Worm (Caenorhabditis elegans) whole organism, L1 larva: ENCODE measurements around the gene C05E4.7.

Source experiments
- C04F5.9 ChIP-seq: sonication (generic microtip); optimal IDR thresholded peaks from 2 replicates; lab custom pipeline; 2016; ENCODE audit warnings: missing genetic modification characterization, missing compliant biosample characterization
- C34B4.2 ChIP-seq: sonication (generic microtip); optimal IDR thresholded peaks from 2 replicates; lab custom pipeline; 2017; ENCODE audit warnings: mild to moderate bottlenecking, missing genetic modification characterization, missing compliant biosample characterization
- F16B12.6 ChIP-seq: fragments of 150-350 bp; optimal IDR thresholded peaks from 2 replicates; lab custom pipeline; 2014; ENCODE audit warnings: missing biosample characterization, missing genetic modification characterization
- Y116A8C.19 ChIP-seq: sonication (generic microtip); optimal IDR thresholded peaks from 2 replicates; lab custom pipeline; 2016; ENCODE audit warnings: missing compliant biosample characterization, missing genetic modification characterization, borderline replicate concordance
- aha-1 ChIP-seq: fragments of 150-350 bp; optimal IDR thresholded peaks from 2 replicates; lab custom pipeline; 2014; ENCODE audit warnings: missing biosample characterization, missing genetic modification characterization
- aly-2 ChIP-seq: fragments of 150-350 bp; optimal IDR thresholded peaks from 2 replicates; lab custom pipeline; 2014; ENCODE audit warnings: missing biosample characterization, missing genetic modification characterization
- ama-1 ChIP-seq: fragments of 150-350 bp; optimal IDR thresholded peaks from 2 replicates; lab custom pipeline; 2014
- blmp-1 ChIP-seq: fragments of 150-350 bp; optimal IDR thresholded peaks from 2 replicates; lab custom pipeline; 2014; ENCODE audit warnings: missing biosample characterization, missing genetic modification characterization
- ceh-8 ChIP-seq: fragments of 200-800 bp; sonication (Bioruptor generic); optimal IDR thresholded peaks from 2 replicates; lab custom pipeline; 2018; ENCODE audit warnings: mild to moderate bottlenecking, missing genetic modification characterization, moderate library complexity, missing compliant biosample characterization
- ceh-82 ChIP-seq, 3 experiments: fragments of 150-350 bp in 1 of 3; sonication (generic microtip) in 2 of 3; optimal IDR thresholded peaks; 2 replicates each; lab custom pipeline; 2014 to 2017; ENCODE audit warnings: missing biosample characterization in 3 of 3, missing genetic modification characterization in 3 of 3
- ces-1 ChIP-seq: fragments of 150-350 bp; optimal IDR thresholded peaks from 2 replicates; lab custom pipeline; 2014; ENCODE audit warnings: missing biosample characterization, missing genetic modification reagents, missing genetic modification characterization
- dsc-1 ChIP-seq: sonication (generic microtip); optimal IDR thresholded peaks from 2 replicates; lab custom pipeline; 2016; ENCODE audit warnings: mild to moderate bottlenecking, missing genetic modification characterization, missing compliant biosample characterization
- efl-1 ChIP-seq, 4 experiments: fragments of 150-350 bp; optimal IDR thresholded peaks in 3 of 4; peaks in 1 of 4; 1 replicate in 1 of 4; 2 replicates in 3 of 4; lab custom pipeline; 2014; ENCODE audit warnings: missing biosample characterization in 2 of 4, missing genetic modification characterization in 2 of 4, missing genetic modification reagents in 2 of 4
- egl-13 ChIP-seq: sonication (generic microtip); optimal IDR thresholded peaks from 2 replicates; lab custom pipeline; 2016; ENCODE audit warnings: missing genotype, missing genetic modification reagents, missing genetic modification characterization, missing compliant biosample characterization
- egl-27 ChIP-seq, 2 experiments: fragments of 150-350 bp in 1 of 2; sonication (generic microtip); optimal IDR thresholded peaks; 3 replicates each; lab custom pipeline; 2017 to 2018; ENCODE audit warnings: missing biosample characterization in 2 of 2, missing genetic modification characterization in 2 of 2, missing genetic modification reagents in 2 of 2
- elt-2 ChIP-seq: sonication (generic microtip); optimal IDR thresholded peaks from 2 replicates; lab custom pipeline; 2016; ENCODE audit warnings: missing genetic modification characterization, mild to moderate bottlenecking, inconsistent platforms, missing compliant biosample characterization, missing genetic modification reagents
- fkh-4 ChIP-seq: sonication (generic microtip); optimal IDR thresholded peaks from 2 replicates; lab custom pipeline; 2016; ENCODE audit warnings: missing compliant biosample characterization, missing genetic modification characterization, borderline replicate concordance
- fkh-8 ChIP-seq: sonication (generic microtip); optimal IDR thresholded peaks from 2 replicates; lab custom pipeline; 2016; ENCODE audit warnings: mild to moderate bottlenecking, missing genetic modification characterization, missing compliant biosample characterization
- grh-1 ChIP-seq: fragments of 200-800 bp; sonication (Bioruptor generic); IDR thresholded peaks from 2 replicates; pipeline ENCODE4 v1.3.6; 2022; ENCODE audit warnings: missing genetic modification reagents, missing genetic modification characterization, missing compliant biosample characterization
- hlh-4 ChIP-seq: sonication (generic microtip); optimal IDR thresholded peaks from 2 replicates; lab custom pipeline; 2016; ENCODE audit warnings: mild to moderate bottlenecking, missing genetic modification characterization, missing compliant biosample characterization
- jun-1 ChIP-seq: fragments of 150-350 bp; optimal IDR thresholded peaks from 2 replicates; lab custom pipeline; 2014; ENCODE audit warnings: missing biosample characterization, missing genetic modification reagents, missing genetic modification characterization
- lin-13 ChIP-seq: fragments of 150-350 bp; optimal IDR thresholded peaks from 2 replicates; lab custom pipeline; 2014; ENCODE audit warnings: missing biosample characterization, missing genetic modification reagents, missing genetic modification characterization
- lin-14 ChIP-seq: fragments of 200-800 bp; sonication (Bioruptor generic); optimal IDR thresholded peaks from 2 replicates; lab custom pipeline; 2018; ENCODE audit warnings: mild to moderate bottlenecking, missing genetic modification characterization, moderate library complexity, missing compliant biosample characterization
- lin-15B ChIP-seq: fragments of 150-350 bp; sonication (generic microtip); optimal IDR thresholded peaks from 3 replicates; lab custom pipeline; 2014; ENCODE audit warnings: missing biosample characterization, missing genetic modification characterization
- lin-35 ChIP-seq, 2 experiments: fragments of 150-350 bp; optimal IDR thresholded peaks; 2 replicates each; lab custom pipeline; 2014; ENCODE audit warnings: missing biosample characterization in 2 of 2, missing genetic modification characterization in 2 of 2, missing genetic modification reagents in 2 of 2
- lin-39 ChIP-seq: fragments of 150-350 bp; optimal IDR thresholded peaks from 2 replicates; lab custom pipeline; 2014; ENCODE audit warnings: missing biosample characterization, missing genetic modification reagents, missing genetic modification characterization
- mef-2 ChIP-seq: fragments of 150-350 bp; optimal IDR thresholded peaks from 2 replicates; lab custom pipeline; 2014; ENCODE audit warnings: missing biosample characterization, missing genetic modification characterization
- mep-1 ChIP-seq: fragments of 150-350 bp; optimal IDR thresholded peaks from 2 replicates; lab custom pipeline; 2014; ENCODE audit warnings: missing biosample characterization, missing genetic modification characterization
- nhr-11 ChIP-seq: fragments of 150-350 bp; optimal IDR thresholded peaks from 2 replicates; lab custom pipeline; 2014; ENCODE audit warnings: missing biosample characterization, missing genetic modification characterization
- nhr-12 ChIP-seq: sonication (generic microtip); optimal IDR thresholded peaks from 2 replicates; lab custom pipeline; 2017; ENCODE audit warnings: missing biosample characterization, missing genetic modification characterization
- nhr-28 ChIP-seq: fragments of 150-350 bp; optimal IDR thresholded peaks from 2 replicates; lab custom pipeline; 2014; ENCODE audit warnings: missing biosample characterization, missing genetic modification characterization
- nhr-47 ChIP-seq: sonication (generic microtip); optimal IDR thresholded peaks from 2 replicates; lab custom pipeline; 2016; ENCODE audit warnings: mild to moderate bottlenecking, missing genetic modification characterization, moderate library complexity, missing compliant biosample characterization
- nhr-71 ChIP-seq: sonication (generic microtip); optimal IDR thresholded peaks from 2 replicates; lab custom pipeline; 2016; ENCODE audit warnings: mild to moderate bottlenecking, missing genetic modification characterization, moderate library complexity, missing compliant biosample characterization
- nhr-76 ChIP-seq: sonication (generic microtip); optimal IDR thresholded peaks from 2 replicates; lab custom pipeline; 2017; ENCODE audit warnings: missing biosample characterization, missing genetic modification characterization
- nhr-77 ChIP-seq: fragments of 150-350 bp; optimal IDR thresholded peaks from 2 replicates; lab custom pipeline; 2014; ENCODE audit warnings: missing biosample characterization, missing genetic modification characterization
- nhr-85 ChIP-seq: sonication (generic microtip); peaks from one replicate; lab custom pipeline; 2016; ENCODE audit warnings: missing genetic modification characterization, inconsistent platforms, missing compliant biosample characterization
- nhr-90 ChIP-seq: sonication (generic microtip); optimal IDR thresholded peaks from 2 replicates; lab custom pipeline; 2016; ENCODE audit warnings: mild to moderate bottlenecking, missing genetic modification characterization, missing compliant biosample characterization; ENCODE audit not compliant: poor library complexity
- pax-3 ChIP-seq: fragments of 200-800 bp; sonication (Bioruptor generic); optimal IDR thresholded peaks from 2 replicates; lab custom pipeline; 2018; ENCODE audit warnings: mild to moderate bottlenecking, missing genetic modification characterization, moderate library complexity, missing compliant biosample characterization
- pqm-1 ChIP-seq: sonication (generic microtip); optimal IDR thresholded peaks from 3 replicates; lab custom pipeline; 2017; ENCODE audit warnings: missing biosample characterization, missing genetic modification characterization
- skn-1 ChIP-seq: fragments of 150-350 bp; optimal IDR thresholded peaks from 2 replicates; lab custom pipeline; 2014; ENCODE audit warnings: missing biosample characterization, missing genetic modification characterization
- sptf-1 ChIP-seq: fragments of 150-350 bp; optimal IDR thresholded peaks from 2 replicates; lab custom pipeline; 2014; ENCODE audit warnings: missing biosample characterization, missing genetic modification characterization
- sup-37 ChIP-seq: fragments of 200-800 bp; sonication (Bioruptor generic); optimal IDR thresholded peaks from 2 replicates; lab custom pipeline; 2018; ENCODE audit warnings: mild to moderate bottlenecking, missing genetic modification characterization, missing compliant biosample characterization
- tbx-2 ChIP-seq: sonication (generic microtip); optimal IDR thresholded peaks from 2 replicates; lab custom pipeline; 2016; ENCODE audit warnings: missing genetic modification characterization, missing compliant biosample characterization
- tlp-1 ChIP-seq: fragments of 150-350 bp; optimal IDR thresholded peaks from 2 replicates; lab custom pipeline; 2014; ENCODE audit warnings: missing biosample characterization, missing genetic modification characterization
- unc-130 ChIP-seq: fragments of 150-350 bp; optimal IDR thresholded peaks from 2 replicates; lab custom pipeline; 2017; ENCODE audit warnings: missing biosample characterization, missing genetic modification characterization, inconsistent platforms
- unc-30 ChIP-seq: sonication (generic microtip); optimal IDR thresholded peaks from 2 replicates; lab custom pipeline; 2017; ENCODE audit warnings: missing biosample characterization, missing genetic modification characterization
- unc-62 ChIP-seq: fragments of 150-350 bp; optimal IDR thresholded peaks from 2 replicates; lab custom pipeline; 2014; ENCODE audit warnings: missing biosample characterization, missing genetic modification reagents, missing genetic modification characterization
- unc-86 ChIP-seq: sonication (generic microtip); optimal IDR thresholded peaks from 2 replicates; lab custom pipeline; 2016; ENCODE audit warnings: missing genetic modification characterization, missing compliant biosample characterization
- vab-15 ChIP-seq: sonication (generic microtip); optimal IDR thresholded peaks from 2 replicates; lab custom pipeline; 2017; ENCODE audit warnings: missing genotype, mild to moderate bottlenecking, missing genetic modification characterization, missing compliant biosample characterization
- xbp-1 ChIP-seq: sonication (generic microtip); optimal IDR thresholded peaks from 2 replicates; lab custom pipeline; 2016; ENCODE audit warnings: missing genetic modification characterization, missing compliant biosample characterization
- zag-1 ChIP-seq: fragments of 150-350 bp; optimal IDR thresholded peaks from 2 replicates; lab custom pipeline; 2014; ENCODE audit warnings: missing biosample characterization, missing genetic modification characterization
- ztf-4 ChIP-seq: fragments of 150-350 bp; optimal IDR thresholded peaks from 2 replicates; lab custom pipeline; 2014; ENCODE audit warnings: missing biosample characterization, missing genetic modification characterization

The C05E4.7 gene

ce11 chrV:774875-775359 is 33.0 kb downstream of the C05E4.7 start, which contains the start of gene srbc-58 (continued):
- TF ChIP-seq vab-15 (no peak), aly-2 (tag; lab: Kevin White, UChicago) (peak; percentile 66), unc-130 (tag; lab: Kevin White, UChicago) (no peak), lin-35 (GFP tag; optimal IDR thresholded peaks at IDR 0.05; lab: Kevin White, UChicago) (peak in 1 of 2 experiments; percentile 63), sptf-1 (tag; lab: Kevin White, UChicago) (no peak), egl-13 (no peak), nhr-12 (no peak), mep-1 (tag; lab: Kevin White, UChicago) (peak; percentile 27), ceh-8 (no peak), sup-37 (GFP tag; lab: Kevin White, UChicago) (no peak), pax-3 (tag; lab: Kevin White, UChicago) (no peak), C04F5.9 (no peak), nhr-85 (tag; lab: Kevin White, UChicago) (peak; percentile 72), unc-62 (GFP tag; lab: Kevin White, UChicago) (no peak), dsc-1 (tag; lab: Kevin White, UChicago) (no peak), jun-1 (tag; lab: Kevin White, UChicago) (no peak), fkh-4 (tag; lab: Kevin White, UChicago) (no peak), nhr-77 (no peak), lin-14 (GFP tag; lab: Kevin White, UChicago) (no peak), elt-2 (no peak), Y116A8C.19 (no peak), ztf-4 (tag; lab: Kevin White, UChicago) (no peak), lin-39 (tag; lab: Kevin White, UChicago) (no peak), pqm-1 (no peak), nhr-47 (tag; lab: Kevin White, UChicago) (no peak), ama-1 (lab: Kevin White, UChicago) (peak; percentile 79)

DNA sequence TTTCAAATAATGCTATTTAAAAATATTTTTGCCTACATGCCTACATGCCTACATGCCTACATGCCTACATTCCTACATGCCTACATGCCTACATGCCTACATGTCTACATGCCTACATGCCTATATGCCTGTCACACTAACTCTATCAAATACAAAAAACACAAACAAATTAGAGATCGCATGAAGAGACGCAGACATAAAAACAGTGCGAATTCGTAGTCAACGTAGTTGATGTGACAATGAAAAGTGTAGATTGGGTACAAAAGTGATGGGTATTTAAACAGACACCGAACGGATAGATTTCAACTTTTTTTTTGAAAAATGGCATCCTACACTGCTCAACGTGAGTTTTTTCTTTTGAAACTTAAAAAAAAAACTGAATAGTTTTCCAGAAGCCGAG is 35.4 kb downstream of the C05E4.7 start, which contains the start of gene R09E12.9:
Gene R09E12.9, plus strand, starts transcription at position 316 of the 400 bp plus-strand sequence.
- TF ChIP-seq unc-86, result no peak
- no peak for TF ChIP-seq unc-30 (tag; lab: Kevin White, UChicago)
- peak; percentile 100 for TF ChIP-seq nhr-77
- no peak for TF ChIP-seq vab-15
- TF ChIP-seq aly-2 (tag; lab: Kevin White, UChicago), result no peak
- no peak for TF ChIP-seq mef-2 (tag; lab: Kevin White, UChicago)
- TF ChIP-seq hlh-4, result no peak
- TF ChIP-seq blmp-1, result peak; percentile 36
- no peak for TF ChIP-seq C34B4.2 (tag; lab: Kevin White, UChicago)
- TF ChIP-seq fkh-4 (tag; lab: Kevin White, UChicago), result no peak
- no peak for TF ChIP-seq lin-15B (tag; lab: Kevin White, UChicago)
- peak; percentile 6 to 57 for TF ChIP-seq lin-35 (GFP tag; optimal IDR thresholded peaks at IDR 0.05; lab: Kevin White, UChicago)
- TF ChIP-seq tlp-1 (tag; lab: Kevin White, UChicago), result no peak
- TF ChIP-seq mep-1 (tag; lab: Kevin White, UChicago), result no peak
- no peak for TF ChIP-seq zag-1 (tag; lab: Kevin White, UChicago)
- no peak for TF ChIP-seq lin-39 (tag; lab: Kevin White, UChicago)
- no peak for TF ChIP-seq egl-27 (tag; optimal IDR thresholded peaks at IDR 0.05; lab: Kevin White, UChicago)
- TF ChIP-seq F16B12.6 (tag; lab: Kevin White, UChicago), result no peak
- peak; percentile 45 for TF ChIP-seq nhr-71 (tag; lab: Kevin White, UChicago)
- TF ChIP-seq tbx-2 (tag; lab: Kevin White, UChicago), result no peak
- TF ChIP-seq fkh-8 (tag; lab: Kevin White, UChicago), result no peak
- TF ChIP-seq aha-1, result no peak
- no peak for TF ChIP-seq ces-1 (GFP tag; lab: Kevin White, UChicago)
- TF ChIP-seq nhr-11 (tag; lab: Kevin White, UChicago), result no peak
- TF ChIP-seq unc-62 (GFP tag; lab: Kevin White, UChicago), result no peak
- no peak for TF ChIP-seq ama-1 (lab: Kevin White, UChicago)
- TF ChIP-seq nhr-76, result peak; percentile 15
- peak; percentile 37 to 39 for TF ChIP-seq efl-1 (optimal IDR thresholded peaks at IDR 0.05; lab: Kevin White, UChicago)
- peak; percentile 28 to 90 for TF ChIP-seq efl-1 (GFP tag; optimal IDR thresholded peaks at IDR 0.05 in 1 of 2; lab: Kevin White, UChicago)
- peak; percentile 29 for TF ChIP-seq nhr-90 (tag; lab: Kevin White, UChicago)
- TF ChIP-seq grh-1, result no peak
- no peak for TF ChIP-seq skn-1 (tag; lab: Kevin White, UChicago)
- TF ChIP-seq ceh-82 (tag; optimal IDR thresholded peaks at IDR 0.05; lab: Kevin White, UChicago), result no peak
- peak; percentile 54 for TF ChIP-seq nhr-28
- TF ChIP-seq xbp-1 (tag; lab: Kevin White, UChicago), result no peak
- TF ChIP-seq lin-13 (GFP tag; lab: Kevin White, UChicago), result no peak
- no peak for TF ChIP-seq nhr-47 (tag; lab: Kevin White, UChicago)
- TF ChIP-seq jun-1 (tag; lab: Kevin White, UChicago), result no peak
